Worm (Caenorhabditis elegans) whole organism, L4 larva: ENCODE data around the gene T01D1.7.

ENCODE experiments used
- aha-1 ChIP-seq: fragments of 150-350 bp; peaks from one replicate; lab custom pipeline; 2014; ENCODE audit warnings: missing biosample characterization, missing genetic modification characterization
- aly-2 ChIP-seq: sonication (generic microtip); optimal IDR thresholded peaks from 2 replicates; lab custom pipeline; 2018; ENCODE audit warnings: missing biosample characterization, missing genetic modification characterization
- attf-4 ChIP-seq: sonication (generic microtip); optimal IDR thresholded peaks from 3 replicates; lab custom pipeline; 2017; ENCODE audit warnings: missing biosample characterization, missing genetic modification characterization
- ceh-28 ChIP-seq: fragments of 150-350 bp; optimal IDR thresholded peaks from 2 replicates; lab custom pipeline; 2014; ENCODE audit warnings: missing biosample characterization, missing genetic modification reagents, missing genetic modification characterization
- ceh-44 ChIP-seq: fragments of 200-800 bp; sonication (Bioruptor generic); IDR thresholded peaks from 2 replicates; pipeline ENCODE4 v1.3.6; 2022; ENCODE audit warnings: missing genetic modification reagents, missing genetic modification characterization, missing compliant biosample characterization
- ceh-62 ChIP-seq: sonication (generic microtip); optimal IDR thresholded peaks from 2 replicates; lab custom pipeline; 2017; ENCODE audit warnings: missing biosample characterization, missing genetic modification characterization
- ceh-82 ChIP-seq: sonication (generic microtip); optimal IDR thresholded peaks from 2 replicates; lab custom pipeline; 2017; ENCODE audit warnings: missing biosample characterization, missing genetic modification characterization
- cey-2 ChIP-seq: sonication (generic microtip); optimal IDR thresholded peaks from 3 replicates; lab custom pipeline; 2017; ENCODE audit warnings: missing genetic modification characterization, mild to moderate bottlenecking, missing compliant biosample characterization, antibody characterized with exemption, borderline replicate concordance; ENCODE audit not compliant: insufficient read depth
- daf-16 ChIP-seq, 3 experiments: sonication (generic microtip); optimal IDR thresholded peaks; 2 replicates each; lab custom pipeline; 2016 to 2017; ENCODE audit warnings: missing genetic modification characterization in 3 of 3, missing genetic modification reagents in 3 of 3, mild to moderate bottlenecking in 2 of 3, missing compliant biosample characterization in 2 of 3, missing biosample characterization in 1 of 3, moderate library complexity in 1 of 3
- dmd-6 ChIP-seq: fragments of 200-800 bp; sonication (Bioruptor generic); IDR thresholded peaks from 2 replicates; pipeline ENCODE4 v1.3.6; 2022; ENCODE audit warnings: missing genetic modification reagents, missing genetic modification characterization, missing compliant biosample characterization
- dpl-1 ChIP-seq: fragments of 150-350 bp; optimal IDR thresholded peaks from 2 replicates; lab custom pipeline; 2014; ENCODE audit warnings: missing biosample characterization, missing genetic modification reagents, missing genetic modification characterization
- dve-1 ChIP-seq: sonication (generic microtip); optimal IDR thresholded peaks from 2 replicates; lab custom pipeline; 2017; ENCODE audit warnings: antibody characterized with exemption, mild to moderate bottlenecking, missing genetic modification characterization, missing compliant biosample characterization; ENCODE audit not compliant: insufficient read depth
- fkh-10 ChIP-seq: fragments of 150-350 bp; optimal IDR thresholded peaks from 2 replicates; lab custom pipeline; 2014; ENCODE audit warnings: missing biosample characterization, missing genetic modification reagents, missing genetic modification characterization
- hlh-11 ChIP-seq: fragments of 200-800 bp; sonication (Bioruptor generic); optimal IDR thresholded peaks from 2 replicates; lab custom pipeline; 2018; ENCODE audit warnings: mild to moderate bottlenecking, missing genetic modification characterization, missing compliant biosample characterization
- hlh-30 ChIP-seq: sonication (generic microtip); optimal IDR thresholded peaks from 2 replicates; lab custom pipeline; 2017; ENCODE audit warnings: antibody characterized with exemption, mild to moderate bottlenecking, missing genetic modification characterization, missing compliant biosample characterization; ENCODE audit not compliant: insufficient read depth
- lin-13 ChIP-seq: fragments of 150-350 bp; optimal IDR thresholded peaks from 2 replicates; lab custom pipeline; 2014; ENCODE audit warnings: missing biosample characterization, missing genetic modification reagents, missing genetic modification characterization
- lin-38 ChIP-seq: fragments of 200-800 bp; sonication (Bioruptor generic); IDR thresholded peaks from 2 replicates; pipeline ENCODE4 v1.3.6; 2022; ENCODE audit warnings: missing genetic modification reagents, missing genetic modification characterization, missing compliant biosample characterization
- lir-3 ChIP-seq: sonication (generic microtip); optimal IDR thresholded peaks from 2 replicates; lab custom pipeline; 2016; ENCODE audit warnings: mild to moderate bottlenecking, missing genetic modification characterization, missing compliant biosample characterization
- lsy-2 ChIP-seq, 2 experiments: fragments of 150-350 bp in 1 of 2; sonication (generic microtip) in 1 of 2; optimal IDR thresholded peaks; 2 replicates each; lab custom pipeline; 2014 to 2017; ENCODE audit warnings: missing biosample characterization in 2 of 2, missing genetic modification characterization in 2 of 2
- mep-1 ChIP-seq: fragments of 150-350 bp; sonication (generic microtip); optimal IDR thresholded peaks from 3 replicates; lab custom pipeline; 2014; ENCODE audit warnings: missing biosample characterization, missing genetic modification characterization
- mes-2 ChIP-seq: sonication (generic microtip); optimal IDR thresholded peaks from 2 replicates; lab custom pipeline; 2016; ENCODE audit warnings: missing genotype, mild to moderate bottlenecking, missing genetic modification characterization, missing compliant biosample characterization; ENCODE audit not compliant: poor library complexity, severe bottlenecking
- mxl-2 ChIP-seq: fragments of 200-800 bp; sonication (Bioruptor generic); conservative IDR thresholded peaks from 2 replicates; pipeline ENCODE4 v1.3.6; 2022; ENCODE audit warnings: missing genetic modification reagents, missing genetic modification characterization, missing compliant biosample characterization
- nhr-28 ChIP-seq: fragments of 150-350 bp; optimal IDR thresholded peaks from 2 replicates; lab custom pipeline; 2014; ENCODE audit warnings: missing biosample characterization, missing genetic modification characterization
- nhr-6 ChIP-seq: fragments of 150-350 bp; optimal IDR thresholded peaks from 2 replicates; lab custom pipeline; 2014; ENCODE audit warnings: missing biosample characterization, missing genetic modification characterization
- pha-4 ChIP-seq, 2 experiments: fragments of 150-350 bp in 1 of 2; fragments of 200-800 bp in 1 of 2; sonication (Bioruptor generic) in 1 of 2; IDR thresholded peaks in 1 of 2; optimal IDR thresholded peaks in 1 of 2; 2 replicates each; pipeline versions ENCODE4 v1.3.6 to Lab custom; 2014 to 2022; ENCODE audit warnings: missing genetic modification characterization in 2 of 2, missing genetic modification reagents in 2 of 2, missing biosample characterization in 1 of 2, missing compliant biosample characterization in 1 of 2
- pqm-1 ChIP-seq: sonication (generic microtip); optimal IDR thresholded peaks from 2 replicates; lab custom pipeline; 2017; ENCODE audit warnings: missing biosample characterization, missing genetic modification characterization
- skn-1 ChIP-seq: fragments of 150-350 bp; optimal IDR thresholded peaks from 2 replicates; lab custom pipeline; 2014; ENCODE audit warnings: missing biosample characterization, missing genetic modification characterization
- tra-1 ChIP-seq: fragments of 200-800 bp; sonication (Bioruptor generic); IDR thresholded peaks from 2 replicates; pipeline ENCODE4 v1.3.6; 2022; ENCODE audit warnings: missing genetic modification reagents, missing genetic modification characterization, missing compliant biosample characterization
- unc-62 ChIP-seq, 3 experiments: fragments of 150-350 bp in 1 of 3; sonication (generic microtip); optimal IDR thresholded peaks in 2 of 3; peaks in 1 of 3; 1 replicate in 1 of 3; 2 replicates in 2 of 3; lab custom pipeline; 2014 to 2017; ENCODE audit warnings: missing biosample characterization in 3 of 3, missing genetic modification characterization in 3 of 3, missing genetic modification reagents in 3 of 3, missing genotype in 1 of 3
- vab-7 ChIP-seq: fragments of 200-800 bp; sonication (Bioruptor generic); IDR thresholded peaks from 2 replicates; pipeline ENCODE4 v1.3.6; 2022; ENCODE audit warnings: missing genetic modification reagents, missing genetic modification characterization, missing compliant biosample characterization
- zip-11 ChIP-seq: fragments of 200-800 bp; sonication (Bioruptor generic); IDR thresholded peaks from 2 replicates; pipeline ENCODE4 v1.3.6; 2022; ENCODE audit warnings: missing genetic modification characterization, missing compliant biosample characterization
- ztf-7 ChIP-seq: fragments of 150-350 bp; optimal IDR thresholded peaks from 2 replicates; lab custom pipeline; 2014; ENCODE audit warnings: missing biosample characterization, missing genetic modification characterization

T01D1.7 gene

DNA sequence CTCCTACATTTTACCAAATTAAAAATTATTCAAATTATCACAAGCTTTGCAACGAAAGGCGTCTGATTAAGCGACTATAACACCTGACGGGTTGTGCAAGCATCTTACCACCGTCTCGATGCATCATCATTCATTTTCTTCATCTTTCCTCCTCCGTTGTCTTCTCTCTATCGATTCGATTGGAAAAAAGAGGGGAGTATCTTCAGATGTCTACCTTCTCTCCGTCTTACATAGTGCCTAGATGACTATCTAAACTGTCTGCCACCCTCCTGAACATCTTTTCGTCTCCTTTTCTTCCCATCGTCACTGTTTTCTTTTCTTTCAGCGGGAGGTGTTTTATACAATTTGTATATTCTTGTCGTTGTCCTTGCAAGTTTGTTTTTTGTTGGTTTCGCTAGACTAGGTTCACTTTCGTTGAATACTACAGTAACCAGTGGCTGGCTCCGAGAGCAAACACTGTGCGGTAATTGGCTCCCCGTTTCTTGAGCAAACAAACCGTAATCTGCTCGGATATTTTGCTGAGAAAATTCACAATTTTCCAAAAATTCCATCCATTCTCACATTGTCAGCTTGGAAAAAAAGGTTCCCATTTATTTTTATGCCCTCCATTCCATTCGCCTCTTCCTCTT is 14.2 kb downstream of the T01D1.7 start (continued):
- TF ChIP-seq cey-2 (tag; lab: Kevin White, UChicago) (no peak), nhr-28 (tag; lab: Kevin White, UChicago) (peak; percentile 56), mes-2 (peak; percentile 61), pqm-1 (tag; lab: Kevin White, UChicago) (peak; percentile 33), ceh-82 (tag; lab: Kevin White, UChicago) (no peak), ceh-44 (GFP tag; lab: Robert Waterston, UW) (no peak), fkh-10 (no peak), nhr-6 (peak; percentile 70), dve-1 (tag; lab: Kevin White, UChicago) (peak; percentile 58), pha-4 (GFP tag; IDR thresholded peaks at IDR 0.05; lab: Robert Waterston, UW) (0 out of 2 replicates have a peak, but pooled peaks have one; percentile 20), pha-4 (tag; optimal IDR thresholded peaks at IDR 0.05; lab: Kevin White, UChicago) (peak; percentile 29), aly-2 (tag; lab: Kevin White, UChicago) (no peak), lin-38 (GFP tag; lab: Robert Waterston, UW) (peak; percentile 43), hlh-30 (tag; lab: Kevin White, UChicago) (peak; percentile 76), hlh-11 (tag; lab: Kevin White, UChicago) (peak; percentile 64), zip-11 (GFP tag; lab: Robert Waterston, UW) (no peak), dpl-1 (no peak), ceh-28 (tag; lab: Kevin White, UChicago) (peak; percentile 26), lsy-2 (tag; optimal IDR thresholded peaks at IDR 0.05; lab: Kevin White, UChicago) (peak in 1 of 2 experiments; percentile 55), mep-1 (tag; lab: Kevin White, UChicago) (peak; percentile 46), daf-16 (GFP tag; optimal IDR thresholded peaks at IDR 0.05; lab: Kevin White, UChicago) (no peak), daf-16 (tag; optimal IDR thresholded peaks at IDR 0.05; lab: Kevin White, UChicago) (peak; percentile 52), aha-1 (tag; lab: Kevin White, UChicago) (peak; percentile 48), lir-3 (tag; lab: Kevin White, UChicago) (no peak), vab-7 (no peak), ztf-7 (tag; lab: Kevin White, UChicago) (no peak), dmd-6 (GFP tag; lab: Robert Waterston, UW) (peak; percentile 26; the same call in 1 of the 2 replicates), lin-13 (GFP tag; lab: Kevin White, UChicago) (no peak)
- TF ChIP-seq, all 104 proteins: peak for 16

DNA sequence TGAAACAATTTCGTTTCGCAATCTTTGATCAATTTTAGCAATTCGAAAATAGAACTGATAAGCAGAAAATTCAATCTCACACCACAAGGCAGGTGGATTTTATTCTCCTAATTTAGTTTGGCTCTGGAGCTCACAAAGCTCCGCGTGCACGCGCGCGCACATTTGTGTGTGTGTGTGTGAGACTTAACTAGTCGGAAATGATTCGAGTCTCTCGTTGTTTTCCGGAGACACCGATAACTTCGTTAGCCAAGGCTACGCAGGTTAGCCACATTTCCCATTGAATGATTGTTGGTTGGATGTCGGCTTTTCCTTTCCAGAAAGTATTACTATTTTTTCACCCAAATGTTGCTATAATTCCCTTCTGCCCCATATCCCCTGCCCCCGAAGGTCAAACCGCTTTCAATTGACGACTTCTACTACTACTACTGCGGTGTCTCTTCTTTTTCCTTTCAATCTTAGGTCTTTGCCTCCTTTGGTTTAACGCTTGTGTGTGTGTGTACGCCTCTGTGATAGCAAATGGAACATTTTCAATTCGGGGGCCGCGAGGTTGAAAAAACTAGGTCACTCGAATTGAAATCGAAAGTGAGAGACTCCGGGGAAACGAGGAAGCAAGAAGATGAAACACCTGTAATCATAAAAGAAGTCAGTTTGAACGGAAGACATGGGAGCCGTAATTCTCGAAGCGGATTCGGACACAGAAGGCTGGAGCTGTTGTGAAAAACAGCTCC is 15.4 kb downstream of the T01D1.7 start:
- TF ChIP-seq mep-1 (tag; lab: Kevin White, UChicago) = no peak
- TF ChIP-seq dpl-1 = no peak
- peak; percentile 57 for TF ChIP-seq aha-1 (tag; lab: Kevin White, UChicago)
- peak; percentile 2 for TF ChIP-seq hlh-11 (tag; lab: Kevin White, UChicago)
- 0 out of 2 replicates have a peak, but pooled peaks have one; percentile 22 for TF ChIP-seq mxl-2 (GFP tag; lab: Robert Waterston, UW)
- TF ChIP-seq tra-1 = 0 out of 2 replicates have a peak, but pooled peaks have one; percentile 7
- TF ChIP-seq mes-2 = peak; percentile 29
- no peak for TF ChIP-seq skn-1 (tag; lab: Kevin White, UChicago)
- TF ChIP-seq daf-16 (GFP tag; optimal IDR thresholded peaks at IDR 0.05; lab: Kevin White, UChicago) = no peak
- peak; percentile 4 for TF ChIP-seq daf-16 (tag; optimal IDR thresholded peaks at IDR 0.05; lab: Kevin White, UChicago)
- TF ChIP-seq unc-62 (GFP tag; optimal IDR thresholded peaks at IDR 0.05 in 1 of 2; lab: Kevin White, UChicago) = peak in 1 of 2 experiments; percentile 95
- TF ChIP-seq unc-62 (tag; optimal IDR thresholded peaks at IDR 0.05; lab: Kevin White, UChicago) = no peak
- TF ChIP-seq, all 104 proteins: peak for 7

DNA sequence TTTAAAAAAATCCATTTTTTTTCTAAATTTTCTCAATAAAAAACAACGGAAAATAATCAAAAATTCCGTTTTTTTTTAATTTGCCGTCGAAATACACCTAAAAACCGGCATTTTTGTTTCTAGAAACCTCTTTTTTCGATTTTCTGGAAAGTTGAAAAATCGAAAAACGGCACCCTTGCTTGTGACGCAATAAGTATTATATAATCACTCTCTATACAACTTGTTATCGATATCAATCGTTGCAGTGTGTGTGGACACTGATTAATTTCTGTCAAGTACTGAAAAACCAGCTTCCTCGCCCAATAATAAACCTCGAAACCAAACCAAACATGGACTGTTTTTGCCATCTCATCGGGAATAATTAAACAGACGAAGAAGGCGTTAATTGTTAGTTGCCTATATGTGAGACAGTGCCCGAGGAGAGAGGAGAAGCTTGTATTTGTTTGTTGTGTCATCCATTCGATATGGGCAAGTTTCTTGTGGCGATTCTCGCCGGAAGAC is 16.5 kb downstream of the T01D1.7 start:
- TF ChIP-seq ceh-62 (tag; lab: Kevin White, UChicago) (no peak), daf-16 (GFP tag; optimal IDR thresholded peaks at IDR 0.05; lab: Kevin White, UChicago) (no peak), daf-16 (tag; optimal IDR thresholded peaks at IDR 0.05; lab: Kevin White, UChicago) (peak; percentile 7), mxl-2 (GFP tag; lab: Robert Waterston, UW) (no peak), aha-1 (tag; lab: Kevin White, UChicago) (peak; percentile 59), attf-4 (tag; lab: Kevin White, UChicago) (no peak), hlh-11 (tag; lab: Kevin White, UChicago) (peak; percentile 12)
- TF ChIP-seq, all 104 proteins: peak for 3
